Fruit fly (Drosophila melanogaster) whole organism: ENCODE data around the gene CG11398.

Experiments
- CG8478 ChIP-seq: fragments of >200 bp; optimal IDR thresholded peaks from 2 replicates; lab custom pipeline; 2018; ENCODE audit warnings: inconsistent platforms
- Dll ChIP-seq: fragments of >200 bp; optimal IDR thresholded peaks from 2 replicates; lab custom pipeline; 2017
- EcR ChIP-seq, 2 experiments: fragments of >200 bp; optimal IDR thresholded peaks; 2 replicates each; lab custom pipeline; 2017; ENCODE audit warnings: missing biosample characterization in 2 of 2, missing genetic modification characterization in 2 of 2, missing genetic modification reagents in 2 of 2
- pan ChIP-seq: fragments of >200 bp; optimal IDR thresholded peaks from 2 replicates; lab custom pipeline; 2017
- psq ChIP-seq: fragments of >200 bp; optimal IDR thresholded peaks from 2 replicates; lab custom pipeline; 2017
- usp ChIP-seq: fragments of >200 bp; optimal IDR thresholded peaks from 2 replicates; lab custom pipeline; 2017; ENCODE audit warnings: missing biosample characterization, missing genetic modification characterization, mixed read lengths

dm6 chrX:1199246-1199645 lies 15.7 kb downstream of the CG11398 start, which contains the start of gene CG14625:
- TF ChIP-seq Dll (lab: Kevin White, UChicago) (no peak), psq (lab: Kevin White, UChicago) (no peak), usp (GFP tag; lab: Kevin White, UChicago) (no peak), CG8478 (lab: Kevin White, UChicago) (no peak), EcR (GFP tag; optimal IDR thresholded peaks at IDR 0.05; lab: Kevin White, UChicago) (no peak), pan (lab: Kevin White, UChicago) (no peak)
